Fruit fly (Drosophila melanogaster) S2 (cell line): ENCODE data around the gene dia.

Experiments used
- CG8478 ChIP-seq: fragments of >200 bp; optimal IDR thresholded peaks from 2 replicates; lab custom pipeline; 2018
- CTCF ChIP-seq, 2 experiments: fragments of >200 bp; optimal IDR thresholded peaks; 2 replicates each; lab custom pipeline; 2018

dm6 chr2L:20780768-20781167 is 22.8 kb downstream of the dia start:
- TF ChIP-seq CG8478, result no peak
- no peak for TF ChIP-seq CTCF (optimal IDR thresholded peaks at IDR 0.05; lab: Kevin White, UChicago)
